Fruit fly (Drosophila melanogaster) whole organism, prepupa: ENCODE measurements around the gene CG17768.

ENCODE experiments used
- Blimp-1 ChIP-seq: fragments of 200-800 bp; sonication (Bioruptor generic); optimal IDR thresholded peaks from 3 replicates; lab custom pipeline; 2017; ENCODE audit warnings: missing biosample characterization, missing genetic modification characterization, mild to moderate bottlenecking, moderate library complexity, missing genetic modification reagents
- CG10631 ChIP-seq: fragments of 200-800 bp; sonication (Bioruptor generic); optimal IDR thresholded peaks from 2 replicates; lab custom pipeline; 2016; ENCODE audit warnings: missing biosample characterization, missing genetic modification characterization
- CG10669 ChIP-seq: fragments of 200-800 bp; sonication (Bioruptor generic); optimal IDR thresholded peaks from 3 replicates; lab custom pipeline; 2018; ENCODE audit warnings: missing biosample characterization, mild to moderate bottlenecking, missing genetic modification characterization, moderate library complexity
- CG11294 ChIP-seq: fragments of 200-800 bp; sonication (Bioruptor generic); IDR thresholded peaks from 2 replicates; pipeline ENCODE4 v1.3.6; 2022; ENCODE audit warnings: missing biosample characterization, missing genetic modification characterization
- CG11762 ChIP-seq: fragments of 200-800 bp; sonication (Bioruptor generic); optimal IDR thresholded peaks from 3 replicates; lab custom pipeline; 2016; ENCODE audit warnings: missing biosample characterization, missing genetic modification characterization; ENCODE audit not compliant: insufficient read depth
- CG11902 ChIP-seq: fragments of 200-800 bp; sonication (Bioruptor generic); optimal IDR thresholded peaks from 3 replicates; lab custom pipeline; 2016; ENCODE audit warnings: missing biosample characterization, missing genetic modification characterization
- CG15336 ChIP-seq: fragments of 200-800 bp; sonication (Bioruptor generic); IDR thresholded peaks from 2 replicates; pipeline ENCODE4 v1.3.6; 2022; ENCODE audit warnings: missing biosample characterization, missing genetic modification characterization
- CG16779 ChIP-seq: fragments of 200-800 bp; sonication (Bioruptor generic); optimal IDR thresholded peaks from 3 replicates; lab custom pipeline; 2017; ENCODE audit warnings: missing biosample characterization, mild to moderate bottlenecking, missing genetic modification characterization
- CG3032 ChIP-seq: fragments of 200-800 bp; optimal IDR thresholded peaks from 2 replicates; lab custom pipeline; 2019; ENCODE audit warnings: missing biosample characterization, mild to moderate bottlenecking, missing genetic modification characterization, moderate library complexity
- CG31627 ChIP-seq: fragments of 200-800 bp; sonication (Bioruptor generic); optimal IDR thresholded peaks from 3 replicates; lab custom pipeline; 2016; ENCODE audit warnings: missing biosample characterization, missing genetic modification characterization
- CG34406 ChIP-seq: fragments of 200-800 bp; sonication (Bioruptor generic); optimal IDR thresholded peaks from 3 replicates; lab custom pipeline; 2016; ENCODE audit warnings: missing biosample characterization, missing genetic modification characterization
- CG3919 ChIP-seq: fragments of 200-800 bp; sonication (Bioruptor generic); optimal IDR thresholded peaks from 3 replicates; lab custom pipeline; 2016; ENCODE audit warnings: missing biosample characterization, missing genetic modification characterization
- CG6163 ChIP-seq: fragments of 200-800 bp; sonication (Bioruptor generic); IDR thresholded peaks from 3 replicates; pipeline ENCODE4 v1.3.6; 2022; ENCODE audit warnings: missing biosample characterization, missing genetic modification characterization
- CG6276 ChIP-seq: fragments of 200-800 bp; sonication (Bioruptor generic); optimal IDR thresholded peaks from 2 replicates; lab custom pipeline; 2017; ENCODE audit warnings: missing biosample characterization, mild to moderate bottlenecking, missing genetic modification characterization
- CG6792 ChIP-seq: fragments of 200-800 bp; sonication (Bioruptor generic); optimal IDR thresholded peaks from 3 replicates; lab custom pipeline; 2016; ENCODE audit warnings: missing biosample characterization, missing genetic modification characterization
- CG6808 ChIP-seq: fragments of 200-800 bp; sonication (Bioruptor generic); optimal IDR thresholded peaks from 3 replicates; lab custom pipeline; 2017; ENCODE audit warnings: missing biosample characterization, missing genetic modification characterization, mild to moderate bottlenecking, moderate library complexity, missing genetic modification reagents
- CG7368 ChIP-seq: fragments of 200-800 bp; sonication (Bioruptor generic); optimal IDR thresholded peaks from 3 replicates; lab custom pipeline; 2016; ENCODE audit warnings: missing biosample characterization, missing genetic modification characterization
- CG8319 ChIP-seq: fragments of 200-800 bp; sonication (Bioruptor generic); optimal IDR thresholded peaks from 3 replicates; lab custom pipeline; 2016; ENCODE audit warnings: missing biosample characterization, missing genetic modification characterization
- CG8632 ChIP-seq: fragments of 200-800 bp; sonication (Bioruptor generic); optimal IDR thresholded peaks from 3 replicates; lab custom pipeline; 2016; ENCODE audit warnings: missing biosample characterization, missing genetic modification characterization
- CG9139 ChIP-seq: fragments of 200-800 bp; sonication (Bioruptor generic); optimal IDR thresholded peaks from 3 replicates; lab custom pipeline; 2017; ENCODE audit warnings: missing biosample characterization, mild to moderate bottlenecking, missing genetic modification characterization
- Eip75B ChIP-seq: fragments of 200-800 bp; sonication (Bioruptor generic); optimal IDR thresholded peaks from 3 replicates; lab custom pipeline; 2016; ENCODE audit warnings: missing biosample characterization, missing genetic modification characterization
- Eip78C ChIP-seq: fragments of 200-800 bp; sonication (Bioruptor generic); peaks from one replicate; lab custom pipeline; 2016; ENCODE audit warnings: missing biosample characterization, missing genetic modification characterization
- Ets21C ChIP-seq: fragments of 200-800 bp; sonication (Bioruptor generic); optimal IDR thresholded peaks from 3 replicates; lab custom pipeline; 2016; ENCODE audit warnings: missing biosample characterization, missing genetic modification characterization
- Ets96B ChIP-seq: fragments of 200-800 bp; optimal IDR thresholded peaks from 2 replicates; lab custom pipeline; 2019; ENCODE audit warnings: missing biosample characterization, mild to moderate bottlenecking, missing genetic modification characterization, moderate library complexity
- Gug ChIP-seq: fragments of 200-800 bp; sonication (Bioruptor generic); IDR thresholded peaks from 2 replicates; pipeline ENCODE4 v1.3.6; 2022; ENCODE audit warnings: missing biosample characterization, missing genetic modification characterization
- Hr38 ChIP-seq: sonication (Bioruptor generic); optimal IDR thresholded peaks from 2 replicates; lab custom pipeline; 2016; ENCODE audit warnings: missing biosample characterization, missing genetic modification characterization
- Hr39 ChIP-seq: fragments of 200-800 bp; sonication (Bioruptor generic); optimal IDR thresholded peaks from 2 replicates; lab custom pipeline; 2016; ENCODE audit warnings: missing biosample characterization, missing genetic modification characterization
- Hr4 ChIP-seq: fragments of 200-800 bp; sonication (Bioruptor generic); optimal IDR thresholded peaks from 3 replicates; lab custom pipeline; 2016; ENCODE audit warnings: missing biosample characterization, missing genetic modification characterization
- Lpt ChIP-seq: fragments of 200-800 bp; sonication (Bioruptor generic); optimal IDR thresholded peaks from 3 replicates; lab custom pipeline; 2016; ENCODE audit warnings: missing biosample characterization, missing genetic modification characterization
- Met ChIP-seq: fragments of 200-800 bp; sonication (Bioruptor generic); optimal IDR thresholded peaks from 3 replicates; lab custom pipeline; 2016; ENCODE audit warnings: missing biosample characterization, missing genetic modification characterization
- OdsH ChIP-seq: fragments of 200-800 bp; sonication (Bioruptor generic); optimal IDR thresholded peaks from 3 replicates; lab custom pipeline; 2016; ENCODE audit warnings: missing biosample characterization, missing genetic modification characterization
- Smox ChIP-seq: fragments of 200-800 bp; sonication (Bioruptor generic); optimal IDR thresholded peaks from 3 replicates; lab custom pipeline; 2016; ENCODE audit warnings: missing biosample characterization, missing genetic modification characterization
- Sox14 ChIP-seq: fragments of 200-800 bp; sonication (Bioruptor generic); optimal IDR thresholded peaks from 3 replicates; lab custom pipeline; 2016; ENCODE audit warnings: missing biosample characterization, missing genetic modification characterization
- Sox15 ChIP-seq: fragments of 200-800 bp; sonication (Bioruptor generic); optimal IDR thresholded peaks from 3 replicates; lab custom pipeline; 2016; ENCODE audit warnings: missing biosample characterization, missing genetic modification characterization
- achi ChIP-seq: fragments of 200-800 bp; sonication (Bioruptor generic); optimal IDR thresholded peaks from 3 replicates; lab custom pipeline; 2016; ENCODE audit warnings: missing biosample characterization, missing genetic modification characterization
- acj6 ChIP-seq: fragments of 200-800 bp; sonication (Bioruptor generic); optimal IDR thresholded peaks from 3 replicates; lab custom pipeline; 2016; ENCODE audit warnings: missing biosample characterization, missing genetic modification characterization
- cyc ChIP-seq: fragments of 200-800 bp; sonication (Bioruptor generic); optimal IDR thresholded peaks from 3 replicates; lab custom pipeline; 2016; ENCODE audit warnings: missing biosample characterization, missing genetic modification characterization
- dsx ChIP-seq: fragments of 200-800 bp; optimal IDR thresholded peaks from 3 replicates; lab custom pipeline; 2019; ENCODE audit warnings: missing biosample characterization, mild to moderate bottlenecking, missing genetic modification characterization, moderate library complexity; ENCODE audit not compliant: poor library complexity, severe bottlenecking
- eg ChIP-seq: fragments of 200-800 bp; sonication (Bioruptor generic); IDR thresholded peaks from 3 replicates; pipeline ENCODE4 v1.3.6; 2022; ENCODE audit warnings: missing biosample characterization, missing genetic modification characterization
- esn ChIP-seq: fragments of 200-800 bp; sonication (Bioruptor generic); optimal IDR thresholded peaks from 2 replicates; lab custom pipeline; 2016; ENCODE audit warnings: missing biosample characterization, mild to moderate bottlenecking, missing genetic modification characterization, moderate library complexity
- fd59A ChIP-seq: fragments of 200-800 bp; sonication (Bioruptor generic); optimal IDR thresholded peaks from 2 replicates; lab custom pipeline; 2017; ENCODE audit warnings: missing biosample characterization, mild to moderate bottlenecking, missing genetic modification characterization, missing genetic modification reagents
- lz ChIP-seq: fragments of 200-800 bp; sonication (Bioruptor generic); optimal IDR thresholded peaks from 3 replicates; lab custom pipeline; 2016; ENCODE audit warnings: missing biosample characterization, missing genetic modification characterization
- net ChIP-seq: fragments of 200-800 bp; sonication (Bioruptor generic); optimal IDR thresholded peaks from 3 replicates; lab custom pipeline; 2016; ENCODE audit warnings: missing biosample characterization, missing genetic modification characterization
- pdm3 ChIP-seq: fragments of 200-800 bp; sonication (Bioruptor generic); optimal IDR thresholded peaks from 3 replicates; lab custom pipeline; 2016; ENCODE audit warnings: missing biosample characterization, missing genetic modification characterization
- salr ChIP-seq, 2 experiments: fragments of 200-800 bp; sonication (Bioruptor generic); optimal IDR thresholded peaks; 3 replicates each; lab custom pipeline; 2016 to 2018; ENCODE audit warnings: missing biosample characterization in 2 of 2, missing genetic modification characterization in 2 of 2, mild to moderate bottlenecking in 1 of 2
- spab ChIP-seq: fragments of 200-800 bp; sonication (Bioruptor generic); optimal IDR thresholded peaks from 2 replicates; lab custom pipeline; 2017; ENCODE audit warnings: missing biosample characterization, mild to moderate bottlenecking, missing genetic modification characterization, missing genetic modification reagents
- svp ChIP-seq: fragments of 200-800 bp; sonication (Bioruptor generic); peaks from one replicate; lab custom pipeline; 2016; ENCODE audit warnings: missing biosample characterization, missing genetic modification characterization
- topi ChIP-seq: fragments of 200-800 bp; sonication (Bioruptor generic); optimal IDR thresholded peaks from 3 replicates; lab custom pipeline; 2016; ENCODE audit warnings: missing biosample characterization, missing genetic modification characterization
- vri ChIP-seq: fragments of 200-800 bp; sonication (Bioruptor generic); optimal IDR thresholded peaks from 3 replicates; lab custom pipeline; 2016; ENCODE audit warnings: missing biosample characterization, mild to moderate bottlenecking, missing genetic modification characterization

Gene CG17768

DNA sequence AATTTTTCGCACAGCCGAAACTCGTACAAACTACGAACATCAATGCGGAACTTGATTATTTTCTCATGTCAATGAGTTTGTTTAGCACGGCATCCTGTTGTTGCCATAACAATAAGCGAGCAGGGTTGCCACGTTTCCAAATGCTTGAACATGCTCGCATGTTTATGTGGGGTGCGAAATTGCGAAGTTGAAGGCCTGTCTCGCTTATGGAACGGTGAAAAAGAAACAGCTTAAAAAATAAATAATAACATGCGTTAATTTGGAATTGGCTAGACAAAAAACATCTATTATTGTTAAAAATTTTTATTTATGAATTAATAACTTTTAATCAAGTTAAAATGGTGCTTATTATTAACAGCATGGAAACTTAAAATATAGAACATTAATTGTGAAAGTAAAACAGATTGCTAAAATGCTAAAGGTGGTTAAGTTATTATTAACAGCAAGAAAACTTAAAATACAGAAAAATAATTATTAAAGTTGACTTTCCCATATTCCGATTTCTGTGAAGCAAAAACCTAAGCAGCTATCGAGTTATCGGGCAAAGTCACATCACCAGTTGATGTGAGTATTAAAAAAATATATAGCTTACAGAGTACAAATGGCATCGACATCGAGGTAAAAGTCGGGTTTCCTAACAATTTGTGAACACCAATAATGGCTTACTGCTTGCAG lies 25.9 kb upstream of the CG17768 start, which contains the start of the genes Bug22 and TfIIB (continued):
- no peak for TF ChIP-seq OdsH (GFP tag; lab: Kevin White, UChicago)
- peak; percentile 59 for TF ChIP-seq CG3032 (tag; lab: Kevin White, UChicago)
- peak; percentile 71; the same call in 2 of the 3 replicates for TF ChIP-seq CG6163 (GFP tag; lab: Robert Waterston, UW)
- peak; percentile 78 for TF ChIP-seq cyc (GFP tag; lab: Kevin White, UChicago)
- TF ChIP-seq Eip78C, result peak; percentile 91
- no peak for TF ChIP-seq net (GFP tag; lab: Kevin White, UChicago)

DNA sequence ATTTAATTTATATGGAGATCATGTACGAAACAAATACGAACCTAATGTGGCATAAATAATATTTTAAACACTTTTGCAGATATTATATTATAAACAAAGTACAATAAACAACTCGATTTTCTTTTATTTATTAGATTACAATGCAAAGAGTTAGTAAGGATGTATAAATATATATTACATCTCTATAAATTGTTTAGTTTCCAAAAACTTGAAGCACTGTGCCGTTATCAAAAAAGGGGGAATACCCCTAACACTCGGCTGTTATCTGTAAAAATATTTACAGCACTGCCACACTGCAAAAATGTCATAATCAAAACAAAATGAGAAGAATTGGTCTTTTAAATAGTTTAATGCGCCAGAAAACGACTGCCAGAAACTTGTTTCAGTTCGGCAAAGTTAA lies 23.5 kb upstream of the CG17768 start, which contains the start of gene CG5188:
Gene CG5188, plus strand, starts transcription at position 302 of the 400 bp plus-strand sequence.
- no peak for TF ChIP-seq CG8319 (GFP tag; lab: Kevin White, UChicago)
- TF ChIP-seq Eip78C, result peak; percentile 82
- TF ChIP-seq Gug (GFP tag; lab: Robert Waterston, UW), result 0 out of 2 replicates have a peak, but pooled peaks have one; percentile 9
- TF ChIP-seq Ets21C, result no peak
- peak; percentile 69 for TF ChIP-seq CG15336 (GFP tag; lab: Robert Waterston, UW)
- peak; percentile 22 for TF ChIP-seq Sox14 (GFP tag; lab: Kevin White, UChicago)
- TF ChIP-seq pdm3 (GFP tag; lab: Kevin White, UChicago), result no peak
- no peak for TF ChIP-seq Smox (GFP tag; lab: Kevin White, UChicago)
- no peak for TF ChIP-seq CG9139 (GFP tag; lab: Kevin White, UChicago)
- TF ChIP-seq Hr4 (GFP tag; lab: Kevin White, UChicago), result no peak
- TF ChIP-seq fd59A (GFP tag; lab: Kevin White, UChicago), result no peak
- no peak; the same call in 2 of the 3 replicates for TF ChIP-seq eg (GFP tag; lab: Robert Waterston, UW)
- TF ChIP-seq CG3032 (tag; lab: Kevin White, UChicago), result peak; percentile 52
- TF ChIP-seq CG11762 (GFP tag; lab: Kevin White, UChicago), result peak; percentile 35
- TF ChIP-seq vri (GFP tag; lab: Kevin White, UChicago), result no peak
- no peak for TF ChIP-seq CG10669 (GFP tag; lab: Kevin White, UChicago)
- TF ChIP-seq CG8632 (GFP tag; lab: Kevin White, UChicago), result no peak
- TF ChIP-seq Ets96B (tag; lab: Kevin White, UChicago), result peak; percentile 49
- no peak for TF ChIP-seq salr (GFP tag; optimal IDR thresholded peaks at IDR 0.05; lab: Kevin White, UChicago)
- TF ChIP-seq CG31627 (GFP tag; lab: Kevin White, UChicago), result peak; percentile 16
- TF ChIP-seq CG6276 (GFP tag; lab: Kevin White, UChicago), result no peak
- TF ChIP-seq cyc (GFP tag; lab: Kevin White, UChicago), result peak; percentile 23
- TF ChIP-seq CG16779 (tag; lab: Kevin White, UChicago), result no peak
- no peak for TF ChIP-seq dsx (GFP tag; lab: Kevin White, UChicago)
- TF ChIP-seq Lpt (GFP tag; lab: Kevin White, UChicago), result peak; percentile 4
- TF ChIP-seq Hr38 (GFP tag; lab: Kevin White, UChicago), result no peak
- TF ChIP-seq CG11902 (GFP tag; lab: Kevin White, UChicago), result no peak
- TF ChIP-seq CG6792 (GFP tag; lab: Kevin White, UChicago), result peak; percentile 35
- TF ChIP-seq Blimp-1 (GFP tag; lab: Kevin White, UChicago), result no peak
- no peak for TF ChIP-seq CG3919 (GFP tag; lab: Kevin White, UChicago)
- no peak for TF ChIP-seq CG10631 (GFP tag; lab: Kevin White, UChicago)
- no peak for TF ChIP-seq CG7368 (GFP tag; lab: Kevin White, UChicago)
- no peak for TF ChIP-seq CG11294 (GFP tag; lab: Robert Waterston, UW)
- TF ChIP-seq OdsH (GFP tag; lab: Kevin White, UChicago), result peak; percentile 51
- TF ChIP-seq acj6 (GFP tag; lab: Kevin White, UChicago), result peak; percentile 37
- peak; percentile 65 for TF ChIP-seq lz
- no peak for TF ChIP-seq Eip75B (GFP tag; lab: Kevin White, UChicago)
- peak; percentile 64 for TF ChIP-seq esn
- TF ChIP-seq CG34406 (GFP tag; lab: Kevin White, UChicago), result no peak
- TF ChIP-seq Met (GFP tag; lab: Kevin White, UChicago), result no peak
- peak; percentile 15 for TF ChIP-seq Hr39 (GFP tag; lab: Kevin White, UChicago)
- peak; percentile 7 for TF ChIP-seq Sox15 (GFP tag; lab: Kevin White, UChicago)
- TF ChIP-seq achi (GFP tag; lab: Kevin White, UChicago), result no peak
- TF ChIP-seq topi (GFP tag; lab: Kevin White, UChicago), result peak; percentile 45
- TF ChIP-seq CG6808 (GFP tag; lab: Kevin White, UChicago), result no peak
- TF ChIP-seq CG6163 (GFP tag; lab: Robert Waterston, UW), result peak; percentile 31; the same call in 1 of the 3 replicates
- TF ChIP-seq svp, result no peak
- TF ChIP-seq spab (GFP tag; lab: Kevin White, UChicago), result no peak
